Fruit fly (Drosophila melanogaster) whole organism, embryonic: ENCODE data around the gene CG15549.
A peak's percentile ranks its signal among the peaks of the same experiment; 100 is the strongest.

ENCODE experiments used
- Atf3 ChIP-seq: fragments of 200-800 bp; sonication (Bioruptor generic); optimal IDR thresholded peaks from 3 replicates; lab custom pipeline; 2016; ENCODE audit warnings: missing biosample characterization, missing genetic modification characterization
- CG10543 ChIP-seq: fragments of 200-800 bp; sonication (Bioruptor generic); optimal IDR thresholded peaks from 3 replicates; lab custom pipeline; 2017; ENCODE audit warnings: missing biosample characterization, mild to moderate bottlenecking, missing genetic modification characterization, moderate library complexity
- CG11456 ChIP-seq: fragments of 200-800 bp; sonication (Bioruptor generic); IDR thresholded peaks from 3 replicates; pipeline ENCODE4 v1.3.6; 2022; ENCODE audit warnings: missing biosample characterization, missing genetic modification characterization
- CG11696 ChIP-seq: fragments of 200-800 bp; sonication (Bioruptor generic); IDR thresholded peaks from 2 replicates; pipeline ENCODE4 v1.3.6; 2022; ENCODE audit warnings: missing biosample characterization, missing genetic modification characterization
- CG1233 ChIP-seq: fragments of 200-800 bp; sonication (Bioruptor generic); optimal IDR thresholded peaks from 4 replicates; lab custom pipeline; 2018; ENCODE audit warnings: missing biosample characterization, mild to moderate bottlenecking, missing genetic modification characterization
- CG12744 ChIP-seq: fragments of 200-800 bp; sonication (Bioruptor generic); optimal IDR thresholded peaks from 2 replicates; lab custom pipeline; 2016; ENCODE audit warnings: missing biosample characterization, missing genetic modification characterization
- CG13424 ChIP-seq: fragments of 200-800 bp; sonication (Bioruptor generic); optimal IDR thresholded peaks from 2 replicates; lab custom pipeline; 2019; ENCODE audit warnings: missing biosample characterization, mild to moderate bottlenecking, missing genetic modification characterization, moderate library complexity
- CG14860 ChIP-seq: fragments of 200-800 bp; sonication (Bioruptor generic); IDR thresholded peaks from 3 replicates; pipeline ENCODE4 v1.3.6; 2022; ENCODE audit warnings: missing biosample characterization, missing genetic modification characterization; ENCODE audit not compliant: partially characterized antibody
- CG15011 ChIP-seq: fragments of 200-800 bp; sonication (Bioruptor generic); optimal IDR thresholded peaks from 3 replicates; lab custom pipeline; 2018; ENCODE audit warnings: missing biosample characterization, mild to moderate bottlenecking, missing genetic modification characterization
- CG1603 ChIP-seq: fragments of 200-800 bp; sonication (Bioruptor generic); optimal IDR thresholded peaks from 2 replicates; lab custom pipeline; 2019; ENCODE audit warnings: missing biosample characterization, mild to moderate bottlenecking, missing genetic modification characterization, moderate library complexity
- CG1792 ChIP-seq: fragments of 200-800 bp; sonication (Bioruptor generic); optimal IDR thresholded peaks from 2 replicates; lab custom pipeline; 2016; ENCODE audit warnings: missing biosample characterization, missing genetic modification characterization
- CG18599 ChIP-seq: fragments of 200-800 bp; sonication (Bioruptor generic); optimal IDR thresholded peaks from 3 replicates; lab custom pipeline; 2017; ENCODE audit warnings: missing biosample characterization, missing genetic modification characterization, mild to moderate bottlenecking, moderate library complexity, missing genetic modification reagents
- CG18619 ChIP-seq: fragments of 200-800 bp; sonication (Bioruptor generic); optimal IDR thresholded peaks from 3 replicates; lab custom pipeline; 2017; ENCODE audit warnings: missing biosample characterization, mild to moderate bottlenecking, missing genetic modification characterization
- CG2202 ChIP-seq: fragments of 200-800 bp; sonication (Bioruptor generic); optimal IDR thresholded peaks from 2 replicates; lab custom pipeline; 2018; ENCODE audit warnings: missing biosample characterization, mild to moderate bottlenecking, missing genetic modification characterization
- CG30431 ChIP-seq: fragments of 200-800 bp; sonication (Bioruptor generic); optimal IDR thresholded peaks from 2 replicates; lab custom pipeline; 2017; ENCODE audit warnings: missing biosample characterization, missing genetic modification characterization
- CG31224 ChIP-seq: fragments of 200-800 bp; sonication (Bioruptor generic); IDR thresholded peaks from 2 replicates; pipeline ENCODE4 v1.3.6; 2022; ENCODE audit warnings: missing biosample characterization, missing genetic modification characterization
- CG4328 ChIP-seq: fragments of 200-800 bp; sonication (Bioruptor generic); optimal IDR thresholded peaks from 3 replicates; lab custom pipeline; 2017; ENCODE audit warnings: missing biosample characterization, missing genetic modification reagents, missing genetic modification characterization
- CG4854 ChIP-seq: fragments of 200-800 bp; sonication (Bioruptor generic); optimal IDR thresholded peaks from 2 replicates; lab custom pipeline; 2016; ENCODE audit warnings: missing biosample characterization, missing genetic modification characterization, inconsistent platforms
- CG5180 ChIP-seq: fragments of 200-800 bp; sonication (Bioruptor generic); optimal IDR thresholded peaks from 3 replicates; lab custom pipeline; 2017; ENCODE audit warnings: missing biosample characterization, missing genetic modification characterization, mild to moderate bottlenecking, moderate library complexity, missing genetic modification reagents
- CG7963 ChIP-seq: fragments of 200-800 bp; sonication (Bioruptor generic); IDR thresholded peaks from 3 replicates; pipeline ENCODE4 v1.3.6; 2022; ENCODE audit warnings: missing biosample characterization, missing genetic modification characterization; ENCODE audit not compliant: partially characterized antibody
- CG8944 ChIP-seq: fragments of 200-800 bp; sonication (Bioruptor generic); optimal IDR thresholded peaks from 3 replicates; lab custom pipeline; 2016; ENCODE audit warnings: missing biosample characterization, missing genetic modification characterization
- CG9932 ChIP-seq: fragments of 200-800 bp; sonication (Bioruptor generic); IDR thresholded peaks from 2 replicates; pipeline ENCODE4 v1.3.6; 2022; ENCODE audit warnings: missing biosample characterization, missing genetic modification characterization
- Deaf1 ChIP-seq: fragments of 200-800 bp; optimal IDR thresholded peaks from 3 replicates; lab custom pipeline; 2019; ENCODE audit warnings: missing biosample characterization, mild to moderate bottlenecking, missing genetic modification characterization, moderate library complexity
- Drgx ChIP-seq: fragments of 200-800 bp; sonication (Bioruptor generic); IDR thresholded peaks from 2 replicates; pipeline ENCODE4 v1.3.6; 2022; ENCODE audit warnings: missing biosample characterization, missing genetic modification characterization
- Hey ChIP-seq: fragments of 200-800 bp; sonication (Bioruptor generic); optimal IDR thresholded peaks from 3 replicates; lab custom pipeline; 2018; ENCODE audit warnings: missing biosample characterization, mild to moderate bottlenecking, missing genetic modification characterization
- Hr39 ChIP-seq: fragments of >200 bp; optimal IDR thresholded peaks from 2 replicates; lab custom pipeline; 2017
- MBD-R2 ChIP-seq: fragments of 200-800 bp; sonication (Bioruptor generic); IDR thresholded peaks from 2 replicates; pipeline ENCODE4 v1.3.6; 2022; ENCODE audit warnings: missing biosample characterization, missing genetic modification characterization
- Meics ChIP-seq: fragments of 200-800 bp; sonication (Bioruptor generic); optimal IDR thresholded peaks from 2 replicates; lab custom pipeline; 2017; ENCODE audit warnings: missing biosample characterization, mild to moderate bottlenecking, missing genetic modification characterization
- NC2α ChIP-seq: fragments of 200-800 bp; sonication (Bioruptor generic); optimal IDR thresholded peaks from 2 replicates; lab custom pipeline; 2016; ENCODE audit warnings: missing biosample characterization, missing genetic modification characterization
- Nf-YB ChIP-seq: fragments of 200-800 bp; sonication (Bioruptor generic); optimal IDR thresholded peaks from 3 replicates; lab custom pipeline; 2019; ENCODE audit warnings: missing biosample characterization, mild to moderate bottlenecking, missing genetic modification characterization, moderate library complexity
- TFAM ChIP-seq: fragments of 200-800 bp; sonication (Bioruptor generic); optimal IDR thresholded peaks from 2 replicates; lab custom pipeline; 2017; ENCODE audit warnings: missing biosample characterization, missing genetic modification characterization, inconsistent platforms
- Trl ChIP-seq, 3 experiments: fragments of >200 bp in 2 of 3; fragments of 200-800 bp in 1 of 3; sonication (Bioruptor generic) in 1 of 3; optimal IDR thresholded peaks; 2 replicates in 1 of 3; 3 replicates in 2 of 3; lab custom pipeline; 2016 to 2017; ENCODE audit warnings: missing biosample characterization in 1 of 3, missing genetic modification characterization in 1 of 3
- Vsx1 ChIP-seq: fragments of 200-800 bp; sonication (Bioruptor generic); optimal IDR thresholded peaks from 2 replicates; lab custom pipeline; 2017; ENCODE audit warnings: missing biosample characterization, mild to moderate bottlenecking, missing genetic modification characterization, missing genetic modification reagents
- abd-A ChIP-seq: fragments of 200-800 bp; sonication (Bioruptor generic); optimal IDR thresholded peaks from 3 replicates; lab custom pipeline; 2019; ENCODE audit warnings: missing biosample characterization, mild to moderate bottlenecking, missing genetic modification characterization, moderate library complexity
- cg ChIP-seq: fragments of 200-800 bp; sonication (Bioruptor generic); optimal IDR thresholded peaks from 3 replicates; lab custom pipeline; 2019; ENCODE audit warnings: missing biosample characterization, mild to moderate bottlenecking, missing genetic modification characterization, moderate library complexity
- chinmo ChIP-seq: fragments of 200-800 bp; sonication (Bioruptor generic); IDR thresholded peaks from 4 replicates; pipeline ENCODE4 v1.3.6; 2022; ENCODE audit warnings: missing biosample characterization, missing genetic modification characterization; ENCODE audit not compliant: partially characterized antibody
- ci ChIP-seq: fragments of 200-800 bp; sonication (Bioruptor generic); IDR thresholded peaks from 3 replicates; pipeline ENCODE4 v1.3.6; 2022; ENCODE audit warnings: missing biosample characterization, missing genetic modification characterization
- eve ChIP-seq, 2 experiments: fragments of >200 bp; optimal IDR thresholded peaks; 2 replicates each; lab custom pipeline; 2017; ENCODE audit warnings: missing biosample characterization in 2 of 2, missing genetic modification characterization in 2 of 2
- mam ChIP-seq: fragments of 200-800 bp; sonication (Bioruptor generic); optimal IDR thresholded peaks from 3 replicates; lab custom pipeline; 2016; ENCODE audit warnings: missing biosample characterization, missing genetic modification characterization
- nerfin-1 ChIP-seq: fragments of 200-800 bp; sonication (Bioruptor generic); optimal IDR thresholded peaks from 3 replicates; lab custom pipeline; 2019; ENCODE audit warnings: missing biosample characterization, mild to moderate bottlenecking, missing genetic modification characterization, moderate library complexity
- peb ChIP-seq: fragments of 200-800 bp; sonication (Bioruptor generic); IDR thresholded peaks from 2 replicates; pipeline ENCODE4 v1.3.6; 2022; ENCODE audit warnings: missing biosample characterization, missing genetic modification characterization
- sens-2 ChIP-seq: fragments of 200-800 bp; sonication (Bioruptor generic); IDR thresholded peaks from 2 replicates; pipeline ENCODE4 v1.3.6; 2022; ENCODE audit warnings: missing biosample characterization, missing genetic modification characterization
- slou ChIP-seq: fragments of 200-800 bp; sonication (Bioruptor generic); optimal IDR thresholded peaks from 3 replicates; lab custom pipeline; 2016; ENCODE audit warnings: missing biosample characterization, missing genetic modification characterization
- ssp ChIP-seq: fragments of 200-800 bp; sonication (Bioruptor generic); IDR thresholded peaks from 2 replicates; pipeline ENCODE4 v1.3.6; 2022; ENCODE audit warnings: missing biosample characterization, missing genetic modification characterization
- tna ChIP-seq: fragments of 200-800 bp; sonication (Bioruptor generic); IDR thresholded peaks from 2 replicates; pipeline ENCODE4 v1.3.6; 2022; ENCODE audit warnings: missing biosample characterization, missing genetic modification characterization; ENCODE audit not compliant: partially characterized antibody
- trh ChIP-seq: fragments of 200-800 bp; sonication (Bioruptor generic); optimal IDR thresholded peaks from 2 replicates; lab custom pipeline; 2016; ENCODE audit warnings: missing biosample characterization, missing genetic modification characterization
- vfl ChIP-seq: fragments of 200-800 bp; sonication (Bioruptor generic); optimal IDR thresholded peaks from 2 replicates; lab custom pipeline; 2016; ENCODE audit warnings: missing biosample characterization, missing genetic modification characterization

The CG15549 gene

DNA sequence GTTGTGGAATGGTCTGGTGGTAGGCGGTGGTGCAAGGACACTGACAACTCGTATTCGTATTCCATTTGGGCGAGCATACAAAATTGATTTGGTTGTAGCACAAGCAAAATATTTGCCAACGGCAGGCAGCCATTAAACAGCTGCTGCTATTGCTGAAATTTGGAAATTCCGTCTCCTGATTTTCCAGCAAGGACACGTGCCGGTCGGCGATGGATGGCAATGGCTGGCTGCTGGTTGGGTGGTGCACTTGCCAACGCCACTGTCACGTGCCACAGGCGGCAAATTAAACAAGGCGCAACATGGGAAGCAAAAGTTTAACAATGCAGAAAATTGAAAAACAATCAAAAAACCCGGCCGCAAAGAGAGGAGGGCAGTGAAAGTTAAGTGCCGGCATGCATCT lies 32.3 kb downstream of the CG15549 start:
- TF ChIP-seq CG12744 (GFP tag; lab: Kevin White, UChicago) (no peak), CG13424 (tag; lab: Kevin White, UChicago) (no peak), sens-2 (GFP tag; lab: Robert Waterston, UW) (no peak), peb (GFP tag; lab: Robert Waterston, UW) (no peak), Hey (tag; lab: Kevin White, UChicago) (peak; percentile 98), nerfin-1 (tag; lab: Kevin White, UChicago) (peak; percentile 69), abd-A (no peak), ssp (GFP tag; lab: Robert Waterston, UW) (no peak), eve (GFP tag; optimal IDR thresholded peaks at IDR 0.05; lab: Kevin White, UChicago) (no peak)

dm6 chr3R:30902061-30902460 lies 34.2 kb downstream of the CG15549 start, which contains the start of gene CG33483:
CG33483 (minus strand) TSS chr3R:30902161.
- no peak for TF ChIP-seq Hr39 (lab: Kevin White, UChicago)
- TF ChIP-seq CG14860 (GFP tag; lab: Robert Waterston, UW) = no peak
- TF ChIP-seq mam (GFP tag; lab: Kevin White, UChicago) = no peak
- no peak for TF ChIP-seq CG8944
- no peak for TF ChIP-seq CG1603
- TF ChIP-seq CG1792 (GFP tag; lab: Kevin White, UChicago) = no peak
- TF ChIP-seq CG9932 (GFP tag; lab: Robert Waterston, UW) = no peak
- TF ChIP-seq Trl (optimal IDR thresholded peaks at IDR 0.05; lab: Kevin White, UChicago) = no peak
- TF ChIP-seq Trl (GFP tag; optimal IDR thresholded peaks at IDR 0.05; lab: Kevin White, UChicago) = no peak
- no peak for TF ChIP-seq CG7963
- TF ChIP-seq CG4328 = no peak
- no peak for TF ChIP-seq CG18599 (GFP tag; lab: Kevin White, UChicago)
- no peak for TF ChIP-seq CG2202 (tag; lab: Kevin White, UChicago)
- no peak for TF ChIP-seq CG30431 (GFP tag; lab: Kevin White, UChicago)
- TF ChIP-seq CG15011 = no peak
- TF ChIP-seq Vsx1 = no peak
- TF ChIP-seq CG1233 = no peak

dm6 chr3R:30893738-30894137 lies 42.6 kb downstream of the CG15549 start, which contains the start of gene Cyp4c3:
Cyp4c3 (plus strand) TSS chr3R:30894038.
- no peak for TF ChIP-seq MBD-R2 (GFP tag; lab: Robert Waterston, UW)
- TF ChIP-seq Deaf1 (tag; lab: Kevin White, UChicago) = peak; percentile 44
- peak; percentile 20 for TF ChIP-seq cg
- TF ChIP-seq chinmo (GFP tag; lab: Robert Waterston, UW) = 0 out of 4 replicates have a peak, but pooled peaks have one; percentile 64
- no peak for TF ChIP-seq CG31224

dm6 chr3R:30890045-30890444 lies 46.3 kb downstream of the CG15549 start:
- TF ChIP-seq vfl = no peak
- TF ChIP-seq Meics (GFP tag; lab: Kevin White, UChicago) = no peak
- TF ChIP-seq ci (GFP tag; lab: Robert Waterston, UW) = 0 out of 3 replicates have a peak, but pooled peaks have one; percentile 12
- TF ChIP-seq tna (GFP tag; lab: Robert Waterston, UW) = no peak
- TF ChIP-seq slou (GFP tag; lab: Kevin White, UChicago) = no peak
- peak; percentile 67 for TF ChIP-seq Drgx (GFP tag; lab: Robert Waterston, UW)
- TF ChIP-seq CG5180 (GFP tag; lab: Kevin White, UChicago) = no peak
- no peak for TF ChIP-seq trh (GFP tag; lab: Kevin White, UChicago)
- TF ChIP-seq CG4854 (GFP tag; lab: Kevin White, UChicago) = no peak
- TF ChIP-seq CG18619 (GFP tag; lab: Kevin White, UChicago) = no peak
- no peak for TF ChIP-seq MBD-R2 (GFP tag; lab: Robert Waterston, UW)
- no peak for TF ChIP-seq TFAM (GFP tag; lab: Kevin White, UChicago)
- TF ChIP-seq Nf-YB = no peak
- TF ChIP-seq CG11456 (GFP tag; lab: Robert Waterston, UW) = 0 out of 3 replicates have a peak, but pooled peaks have one; percentile 32
- TF ChIP-seq CG10543 = no peak
- TF ChIP-seq Atf3 (GFP tag; lab: Kevin White, UChicago) = no peak
- TF ChIP-seq CG11696 (GFP tag; lab: Robert Waterston, UW) = no peak
- TF ChIP-seq NC2α (GFP tag; lab: Kevin White, UChicago) = no peak
